Worm (Caenorhabditis elegans) whole organism, early embryonic: Measurements from ENCODE around the gene nspc-10.

Experiments used
- B0310.2 ChIP-seq: sonication (generic microtip); optimal IDR thresholded peaks from 2 replicates; lab custom pipeline; 2016; ENCODE audit warnings: mild to moderate bottlenecking, missing genetic modification characterization, missing compliant biosample characterization
- F13C5.2 ChIP-seq: sonication (generic microtip); optimal IDR thresholded peaks from 2 replicates; lab custom pipeline; 2017; ENCODE audit warnings: mild to moderate bottlenecking, missing genetic modification characterization, inconsistent platforms, missing compliant biosample characterization
- aly-1 ChIP-seq: sonication (generic microtip); optimal IDR thresholded peaks from 2 replicates; lab custom pipeline; 2016; ENCODE audit warnings: missing genetic modification characterization, missing compliant biosample characterization
- ama-1 ChIP-seq: fragments of 150-350 bp; optimal IDR thresholded peaks from 2 replicates; lab custom pipeline; 2014
- ceh-13 ChIP-seq: fragments of 200-800 bp; sonication (Bioruptor generic); optimal IDR thresholded peaks from 2 replicates; lab custom pipeline; 2018; ENCODE audit warnings: mild to moderate bottlenecking, missing genetic modification characterization, missing compliant biosample characterization
- ceh-36 ChIP-seq: sonication (generic microtip); optimal IDR thresholded peaks from 2 replicates; lab custom pipeline; 2016; ENCODE audit warnings: missing genetic modification characterization, inconsistent platforms, missing compliant biosample characterization
- ets-7 ChIP-seq: sonication (generic microtip); optimal IDR thresholded peaks from 2 replicates; lab custom pipeline; 2016; ENCODE audit warnings: missing genotype, missing genetic modification characterization, missing compliant biosample characterization
- flt-1 ChIP-seq: fragments of 200-800 bp; sonication (Bioruptor generic); IDR thresholded peaks from 2 replicates; pipeline ENCODE4 v1.3.6; 2022; ENCODE audit warnings: missing genetic modification characterization, missing compliant biosample characterization
- hmbx-1 ChIP-seq: sonication (generic microtip); optimal IDR thresholded peaks from 2 replicates; lab custom pipeline; 2016; ENCODE audit warnings: mild to moderate bottlenecking, missing genetic modification characterization, missing compliant biosample characterization
- hmg-4 ChIP-seq: fragments of 200-800 bp; sonication (Bioruptor generic); optimal IDR thresholded peaks from 2 replicates; lab custom pipeline; 2018; ENCODE audit warnings: mild to moderate bottlenecking, missing genetic modification characterization, missing compliant biosample characterization
- hnd-1 ChIP-seq: sonication (generic microtip); optimal IDR thresholded peaks from 2 replicates; lab custom pipeline; 2016; ENCODE audit warnings: missing genetic modification characterization, missing compliant biosample characterization
- pes-1 ChIP-seq: fragments of 200-800 bp; sonication (Bioruptor generic); IDR thresholded peaks from 2 replicates; pipeline ENCODE4 v1.3.6; 2022; ENCODE audit warnings: missing genetic modification reagents, missing genetic modification characterization, missing compliant biosample characterization
- scrt-1 ChIP-seq: fragments of 200-800 bp; sonication (Bioruptor generic); IDR thresholded peaks from 2 replicates; pipeline ENCODE4 v1.3.6; 2022; ENCODE audit warnings: missing genetic modification characterization, missing compliant biosample characterization
- sea-1 ChIP-seq: fragments of 200-800 bp; sonication (Bioruptor generic); conservative IDR thresholded peaks from 2 replicates; pipeline ENCODE4 v1.3.6; 2022; ENCODE audit warnings: missing genetic modification characterization, missing compliant biosample characterization
- tbx-11 ChIP-seq: fragments of 200-800 bp; sonication (Bioruptor generic); IDR thresholded peaks from 2 replicates; pipeline ENCODE4 v1.3.6; 2022; ENCODE audit warnings: missing genetic modification characterization, missing compliant biosample characterization
- tbx-37 ChIP-seq: fragments of 200-800 bp; sonication (Bioruptor generic); conservative IDR thresholded peaks from 2 replicates; pipeline ENCODE4 v1.3.6; 2022; ENCODE audit warnings: missing genetic modification reagents, missing genetic modification characterization, missing compliant biosample characterization
- tra-4 ChIP-seq: sonication (generic microtip); optimal IDR thresholded peaks from 2 replicates; lab custom pipeline; 2017; ENCODE audit warnings: missing genetic modification characterization, missing compliant biosample characterization

nspc-10 gene

DNA sequence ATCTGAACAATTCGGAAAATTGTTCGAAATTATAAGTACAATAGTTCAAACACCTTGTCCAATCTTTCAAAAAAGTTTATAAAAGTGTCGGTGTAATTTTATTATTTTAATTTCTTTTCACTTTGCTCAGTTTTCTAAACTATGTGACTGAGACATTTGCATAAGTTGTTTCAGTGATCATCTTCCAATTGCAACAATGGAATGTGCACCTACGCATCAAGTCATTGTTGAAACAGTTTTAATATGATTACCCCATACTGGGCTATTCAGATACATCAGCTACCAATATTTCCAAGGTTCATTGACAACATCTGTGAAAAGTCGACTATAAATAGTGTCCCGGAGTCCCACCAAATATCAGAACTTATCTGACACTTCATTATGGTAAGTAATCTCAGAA is 13.7 kb downstream of the nspc-10 start, which contains the start of gene nspc-13:
Gene nspc-13 (plus strand): TSS at position 301 of the 400 bp plus-strand sequence.
- no peak for TF ChIP-seq hmbx-1 (tag; lab: Kevin White, UChicago)
- TF ChIP-seq tra-4 (tag; lab: Kevin White, UChicago), result no peak
- TF ChIP-seq F13C5.2 (tag; lab: Kevin White, UChicago), result no peak
- no peak for TF ChIP-seq scrt-1 (GFP tag; lab: Robert Waterston, UW)
- TF ChIP-seq pes-1 (GFP tag; lab: Robert Waterston, UW), result no peak
- TF ChIP-seq ama-1 (lab: Kevin White, UChicago), result no peak
- TF ChIP-seq hnd-1 (tag; lab: Kevin White, UChicago), result no peak
- no peak for TF ChIP-seq ceh-36 (tag; lab: Kevin White, UChicago)
- TF ChIP-seq ceh-13, result no peak
- no peak for TF ChIP-seq aly-1 (tag; lab: Kevin White, UChicago)

DNA sequence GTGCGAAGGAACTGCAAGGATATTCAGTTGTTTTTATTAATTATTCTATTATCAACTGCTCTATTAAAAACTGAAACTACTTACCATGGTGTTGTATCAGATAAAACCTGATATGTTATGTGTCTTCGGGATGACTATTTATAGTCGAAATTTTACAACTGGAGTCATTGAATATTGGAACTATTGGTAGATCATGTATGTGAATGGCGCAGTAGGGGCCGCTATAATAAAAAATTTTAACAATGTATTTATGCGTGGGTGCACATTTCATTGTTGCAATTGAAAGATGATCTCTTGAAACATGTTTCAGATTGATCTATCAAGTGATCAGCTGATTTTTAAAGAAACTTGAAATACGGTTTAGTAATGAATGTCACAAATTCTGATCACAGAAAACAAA is 15.5 kb downstream of the nspc-10 start, which contains the start of gene nspc-14:
Gene nspc-14 (minus strand): TSS at position 101 of the 400 bp plus-strand sequence.
- TF ChIP-seq tra-4 (tag; lab: Kevin White, UChicago) (no peak), ama-1 (lab: Kevin White, UChicago) (no peak), tbx-11 (no peak), ets-7 (no peak), flt-1 (GFP tag; lab: Robert Waterston, UW) (no peak), hmg-4 (GFP tag; lab: Kevin White, UChicago) (no peak)

DNA sequence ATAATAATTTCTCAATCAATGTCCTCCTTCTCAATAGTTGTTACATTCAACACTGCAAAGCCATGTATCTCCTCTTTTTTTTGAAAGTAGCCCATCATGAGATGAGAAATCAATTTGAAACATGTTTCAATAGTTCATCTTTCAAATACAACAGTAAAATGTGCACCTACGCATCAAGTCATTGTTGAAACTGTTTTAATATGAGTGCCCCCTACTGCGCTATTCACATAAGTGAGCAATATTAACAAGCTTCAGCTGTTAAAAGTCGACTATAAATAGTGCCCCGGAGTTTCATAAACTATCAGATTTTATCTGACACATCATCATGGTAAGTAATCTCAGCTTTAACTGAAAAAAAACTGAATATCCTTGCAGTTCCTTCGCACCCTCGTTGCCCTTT is 17.0 kb downstream of the nspc-10 start, which contains the start of the genes nspc-15 and F19H6.6:
Gene nspc-15 (plus strand): TSS at position 301 of the 400 bp plus-strand sequence.
Gene F19H6.6 (plus strand): TSS at position 384 of the 400 bp plus-strand sequence.
- TF ChIP-seq ama-1 (lab: Kevin White, UChicago) (no peak), tbx-37 (GFP tag; lab: Robert Waterston, UW) (no peak), aly-1 (tag; lab: Kevin White, UChicago) (no peak), scrt-1 (GFP tag; lab: Robert Waterston, UW) (no peak), tbx-11 (no peak), flt-1 (GFP tag; lab: Robert Waterston, UW) (no peak), pes-1 (GFP tag; lab: Robert Waterston, UW) (no peak), hmbx-1 (tag; lab: Kevin White, UChicago) (no peak), ceh-36 (tag; lab: Kevin White, UChicago) (no peak), ceh-13 (no peak), tra-4 (tag; lab: Kevin White, UChicago) (no peak), ets-7 (no peak), hmg-4 (GFP tag; lab: Kevin White, UChicago) (no peak), hnd-1 (tag; lab: Kevin White, UChicago) (no peak)

DNA sequence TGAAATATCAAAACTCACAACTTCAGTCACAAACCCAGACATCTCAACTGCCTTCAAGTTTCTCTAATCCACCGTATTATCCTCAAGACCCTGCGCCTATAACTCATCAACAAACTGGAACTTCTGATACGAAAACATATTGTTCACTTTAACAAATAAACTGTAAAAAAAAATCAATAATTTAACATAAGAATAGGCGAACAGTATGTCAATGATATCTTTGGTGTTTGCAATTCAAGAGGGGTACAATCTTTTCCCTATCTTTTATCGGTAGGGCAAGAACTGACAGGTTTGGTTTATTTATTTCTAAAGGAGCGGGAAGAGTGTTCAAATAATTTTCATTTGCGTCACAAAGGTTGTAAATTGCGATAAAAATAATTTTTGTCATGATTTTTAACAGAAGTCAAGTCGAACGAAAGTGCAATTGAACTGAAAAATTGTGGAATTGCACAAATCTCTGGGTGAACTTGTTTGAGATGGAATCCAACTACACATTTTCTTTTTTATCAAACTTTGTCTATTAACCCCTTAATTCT is 19.6 kb downstream of the nspc-10 start:
- TF ChIP-seq F13C5.2 (tag; lab: Kevin White, UChicago) (peak; percentile 49), ceh-36 (tag; lab: Kevin White, UChicago) (no peak)

DNA sequence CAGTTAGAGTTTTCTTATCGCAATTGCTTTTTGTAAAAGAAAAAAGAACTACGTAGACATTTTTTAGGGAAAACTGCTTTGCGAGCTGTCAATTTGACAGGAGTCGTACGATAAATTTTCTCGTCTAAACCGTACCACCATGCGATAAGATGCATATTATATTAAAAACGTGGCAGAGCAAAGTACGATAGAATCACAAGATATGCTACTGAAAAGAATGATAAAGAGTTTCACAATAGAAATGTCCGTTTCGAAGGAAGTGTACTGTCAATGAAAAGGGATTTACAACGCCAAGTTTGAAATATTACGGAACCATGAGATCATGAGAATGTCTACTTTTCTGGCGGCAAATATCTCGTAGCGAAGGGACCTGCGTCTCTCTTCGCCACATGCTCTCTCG is 21.4 kb downstream of the nspc-10 start, which contains the start of gene F19H6.5:
Gene F19H6.5 (minus strand): TSS at position 101 of the 400 bp plus-strand sequence.
- TF ChIP-seq scrt-1 (GFP tag; lab: Robert Waterston, UW) (no peak), B0310.2 (tag; lab: Kevin White, UChicago) (no peak), tbx-11 (no peak), ceh-13 (no peak), sea-1 (GFP tag; lab: Robert Waterston, UW) (no peak), hnd-1 (tag; lab: Kevin White, UChicago) (no peak), hmg-4 (GFP tag; lab: Kevin White, UChicago) (no peak), ama-1 (lab: Kevin White, UChicago) (no peak), tra-4 (tag; lab: Kevin White, UChicago) (no peak), F13C5.2 (tag; lab: Kevin White, UChicago) (no peak), tbx-37 (GFP tag; lab: Robert Waterston, UW) (no peak), ets-7 (no peak), ceh-36 (tag; lab: Kevin White, UChicago) (no peak), hmbx-1 (tag; lab: Kevin White, UChicago) (no peak), flt-1 (GFP tag; lab: Robert Waterston, UW) (no peak), pes-1 (GFP tag; lab: Robert Waterston, UW) (no peak), aly-1 (tag; lab: Kevin White, UChicago) (no peak)

DNA sequence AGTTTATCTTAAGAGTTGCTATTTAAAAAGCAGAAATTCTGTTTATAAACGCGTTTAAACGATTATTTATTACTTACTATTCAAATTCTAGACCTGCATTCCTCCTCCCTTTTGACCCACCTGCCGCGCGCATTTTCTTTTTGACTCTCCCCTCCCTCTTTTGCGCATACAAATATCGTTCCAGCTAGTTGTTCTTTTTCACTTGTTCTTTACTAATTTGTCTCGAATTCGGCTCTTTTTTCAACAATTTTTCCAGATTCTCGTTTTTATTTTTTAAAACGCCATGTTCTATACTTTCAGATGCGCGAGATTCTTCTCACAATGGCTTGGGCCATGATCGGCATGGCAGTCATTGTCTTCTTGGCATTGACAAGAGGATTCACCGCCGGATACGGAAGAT is 22.0 kb downstream of the nspc-10 start, which contains the start of gene F19H6.4:
Gene F19H6.4 (plus strand): TSS at position 301 of the 400 bp plus-strand sequence.
- TF ChIP-seq tbx-11, result no peak
- no peak for TF ChIP-seq ceh-36 (tag; lab: Kevin White, UChicago)
- TF ChIP-seq tra-4 (tag; lab: Kevin White, UChicago), result no peak
- no peak for TF ChIP-seq hmbx-1 (tag; lab: Kevin White, UChicago)
- no peak for TF ChIP-seq scrt-1 (GFP tag; lab: Robert Waterston, UW)
- no peak for TF ChIP-seq flt-1 (GFP tag; lab: Robert Waterston, UW)
- no peak for TF ChIP-seq hmg-4 (GFP tag; lab: Kevin White, UChicago)

DNA sequence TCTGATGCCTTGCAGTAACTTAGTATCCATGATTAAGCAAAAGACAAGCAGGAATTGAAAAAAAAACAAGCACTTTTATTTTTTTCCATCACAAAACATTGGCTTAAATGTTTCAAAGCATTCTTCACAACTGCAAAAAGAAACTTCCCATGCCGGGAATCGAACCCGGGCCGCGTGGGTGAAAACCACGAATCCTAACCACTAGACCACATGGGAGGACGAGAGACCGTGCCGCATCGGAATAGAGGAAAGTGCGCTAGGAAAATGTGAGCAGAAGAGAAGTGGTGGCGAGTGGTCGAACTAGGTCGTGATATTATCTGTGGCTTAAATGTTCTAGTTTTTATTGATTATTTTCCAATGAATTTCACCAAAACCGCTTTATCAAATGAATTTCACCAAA is 24.1 kb downstream of the nspc-10 start:
- TF ChIP-seq hmbx-1 (tag; lab: Kevin White, UChicago) (peak; percentile 39), sea-1 (GFP tag; lab: Robert Waterston, UW) (peak; percentile 71; the same call in 1 of the 2 replicates), ama-1 (lab: Kevin White, UChicago) (no peak), ets-7 (peak; percentile 26), aly-1 (tag; lab: Kevin White, UChicago) (peak; percentile 59), tbx-37 (GFP tag; lab: Robert Waterston, UW) (peak; percentile 60; the same call in 1 of the 2 replicates), hmg-4 (GFP tag; lab: Kevin White, UChicago) (peak; percentile 66), tra-4 (tag; lab: Kevin White, UChicago) (no peak), flt-1 (GFP tag; lab: Robert Waterston, UW) (peak; percentile 84), F13C5.2 (tag; lab: Kevin White, UChicago) (peak; percentile 84), hnd-1 (tag; lab: Kevin White, UChicago) (peak; percentile 47), tbx-11 (peak; percentile 82), B0310.2 (tag; lab: Kevin White, UChicago) (peak; percentile 39), scrt-1 (GFP tag; lab: Robert Waterston, UW) (peak; percentile 80), ceh-13 (peak; percentile 55), ceh-36 (tag; lab: Kevin White, UChicago) (peak; percentile 60), pes-1 (GFP tag; lab: Robert Waterston, UW) (no peak; the same call in none of the 2 replicates)
